Fruit fly (Drosophila melanogaster) whole organism, prepupa: ENCODE measurements around the gene m.

Source experiments
- Blimp-1 ChIP-seq: fragments of 200-800 bp; sonication (Bioruptor generic); optimal IDR thresholded peaks from 3 replicates; lab custom pipeline; 2017; ENCODE audit warnings: missing biosample characterization, missing genetic modification characterization, mild to moderate bottlenecking, moderate library complexity, missing genetic modification reagents
- CG10631 ChIP-seq: fragments of 200-800 bp; sonication (Bioruptor generic); optimal IDR thresholded peaks from 2 replicates; lab custom pipeline; 2016; ENCODE audit warnings: missing biosample characterization, missing genetic modification characterization
- CG10669 ChIP-seq: fragments of 200-800 bp; sonication (Bioruptor generic); optimal IDR thresholded peaks from 3 replicates; lab custom pipeline; 2018; ENCODE audit warnings: missing biosample characterization, mild to moderate bottlenecking, missing genetic modification characterization, moderate library complexity
- CG11294 ChIP-seq: fragments of 200-800 bp; sonication (Bioruptor generic); IDR thresholded peaks from 2 replicates; pipeline ENCODE4 v1.3.6; 2022; ENCODE audit warnings: missing biosample characterization, missing genetic modification characterization
- CG11762 ChIP-seq: fragments of 200-800 bp; sonication (Bioruptor generic); optimal IDR thresholded peaks from 3 replicates; lab custom pipeline; 2016; ENCODE audit warnings: missing biosample characterization, missing genetic modification characterization; ENCODE audit not compliant: insufficient read depth
- CG11902 ChIP-seq: fragments of 200-800 bp; sonication (Bioruptor generic); optimal IDR thresholded peaks from 3 replicates; lab custom pipeline; 2016; ENCODE audit warnings: missing biosample characterization, missing genetic modification characterization
- CG15336 ChIP-seq: fragments of 200-800 bp; sonication (Bioruptor generic); IDR thresholded peaks from 2 replicates; pipeline ENCODE4 v1.3.6; 2022; ENCODE audit warnings: missing biosample characterization, missing genetic modification characterization
- CG1621 ChIP-seq: fragments of 200-800 bp; sonication (Bioruptor generic); optimal IDR thresholded peaks from 3 replicates; lab custom pipeline; 2018; ENCODE audit warnings: missing biosample characterization, mild to moderate bottlenecking, missing genetic modification characterization
- CG16779 ChIP-seq: fragments of 200-800 bp; sonication (Bioruptor generic); optimal IDR thresholded peaks from 3 replicates; lab custom pipeline; 2017; ENCODE audit warnings: missing biosample characterization, mild to moderate bottlenecking, missing genetic modification characterization
- CG31627 ChIP-seq: fragments of 200-800 bp; sonication (Bioruptor generic); optimal IDR thresholded peaks from 3 replicates; lab custom pipeline; 2016; ENCODE audit warnings: missing biosample characterization, missing genetic modification characterization
- CG32006 ChIP-seq: fragments of 200-800 bp; sonication (Bioruptor generic); optimal IDR thresholded peaks from 3 replicates; lab custom pipeline; 2017; ENCODE audit warnings: missing biosample characterization, mild to moderate bottlenecking, missing genetic modification characterization
- CG34406 ChIP-seq: fragments of 200-800 bp; sonication (Bioruptor generic); optimal IDR thresholded peaks from 3 replicates; lab custom pipeline; 2016; ENCODE audit warnings: missing biosample characterization, missing genetic modification characterization
- CG6163 ChIP-seq: fragments of 200-800 bp; sonication (Bioruptor generic); IDR thresholded peaks from 3 replicates; pipeline ENCODE4 v1.3.6; 2022; ENCODE audit warnings: missing biosample characterization, missing genetic modification characterization
- CG6276 ChIP-seq: fragments of 200-800 bp; sonication (Bioruptor generic); optimal IDR thresholded peaks from 2 replicates; lab custom pipeline; 2017; ENCODE audit warnings: missing biosample characterization, mild to moderate bottlenecking, missing genetic modification characterization
- CG6792 ChIP-seq: fragments of 200-800 bp; sonication (Bioruptor generic); optimal IDR thresholded peaks from 3 replicates; lab custom pipeline; 2016; ENCODE audit warnings: missing biosample characterization, missing genetic modification characterization
- CG6808 ChIP-seq: fragments of 200-800 bp; sonication (Bioruptor generic); optimal IDR thresholded peaks from 3 replicates; lab custom pipeline; 2017; ENCODE audit warnings: missing biosample characterization, missing genetic modification characterization, mild to moderate bottlenecking, moderate library complexity, missing genetic modification reagents
- CG6854 ChIP-seq: fragments of 200-800 bp; sonication (Bioruptor generic); optimal IDR thresholded peaks from 2 replicates; lab custom pipeline; 2017; ENCODE audit warnings: missing biosample characterization, mild to moderate bottlenecking, missing genetic modification characterization
- CG8119 ChIP-seq: fragments of 200-800 bp; sonication (Bioruptor generic); IDR thresholded peaks from 3 replicates; pipeline ENCODE4 v1.3.6; 2022; ENCODE audit warnings: missing biosample characterization, missing genetic modification characterization
- CG8319 ChIP-seq: fragments of 200-800 bp; sonication (Bioruptor generic); optimal IDR thresholded peaks from 3 replicates; lab custom pipeline; 2016; ENCODE audit warnings: missing biosample characterization, missing genetic modification characterization
- CG9139 ChIP-seq: fragments of 200-800 bp; sonication (Bioruptor generic); optimal IDR thresholded peaks from 3 replicates; lab custom pipeline; 2017; ENCODE audit warnings: missing biosample characterization, mild to moderate bottlenecking, missing genetic modification characterization
- Eip78C ChIP-seq: fragments of 200-800 bp; sonication (Bioruptor generic); peaks from one replicate; lab custom pipeline; 2016; ENCODE audit warnings: missing biosample characterization, missing genetic modification characterization
- Ets21C ChIP-seq: fragments of 200-800 bp; sonication (Bioruptor generic); optimal IDR thresholded peaks from 3 replicates; lab custom pipeline; 2016; ENCODE audit warnings: missing biosample characterization, missing genetic modification characterization
- Ets96B ChIP-seq: fragments of 200-800 bp; optimal IDR thresholded peaks from 2 replicates; lab custom pipeline; 2019; ENCODE audit warnings: missing biosample characterization, mild to moderate bottlenecking, missing genetic modification characterization, moderate library complexity
- Gug ChIP-seq: fragments of 200-800 bp; sonication (Bioruptor generic); IDR thresholded peaks from 2 replicates; pipeline ENCODE4 v1.3.6; 2022; ENCODE audit warnings: missing biosample characterization, missing genetic modification characterization
- Hr38 ChIP-seq: sonication (Bioruptor generic); optimal IDR thresholded peaks from 2 replicates; lab custom pipeline; 2016; ENCODE audit warnings: missing biosample characterization, missing genetic modification characterization
- Lpt ChIP-seq: fragments of 200-800 bp; sonication (Bioruptor generic); optimal IDR thresholded peaks from 3 replicates; lab custom pipeline; 2016; ENCODE audit warnings: missing biosample characterization, missing genetic modification characterization
- Met ChIP-seq: fragments of 200-800 bp; sonication (Bioruptor generic); optimal IDR thresholded peaks from 3 replicates; lab custom pipeline; 2016; ENCODE audit warnings: missing biosample characterization, missing genetic modification characterization
- OdsH ChIP-seq: fragments of 200-800 bp; sonication (Bioruptor generic); optimal IDR thresholded peaks from 3 replicates; lab custom pipeline; 2016; ENCODE audit warnings: missing biosample characterization, missing genetic modification characterization
- Smox ChIP-seq: fragments of 200-800 bp; sonication (Bioruptor generic); optimal IDR thresholded peaks from 3 replicates; lab custom pipeline; 2016; ENCODE audit warnings: missing biosample characterization, missing genetic modification characterization
- Sox14 ChIP-seq: fragments of 200-800 bp; sonication (Bioruptor generic); optimal IDR thresholded peaks from 3 replicates; lab custom pipeline; 2016; ENCODE audit warnings: missing biosample characterization, missing genetic modification characterization
- Sox15 ChIP-seq: fragments of 200-800 bp; sonication (Bioruptor generic); optimal IDR thresholded peaks from 3 replicates; lab custom pipeline; 2016; ENCODE audit warnings: missing biosample characterization, missing genetic modification characterization
- acj6 ChIP-seq: fragments of 200-800 bp; sonication (Bioruptor generic); optimal IDR thresholded peaks from 3 replicates; lab custom pipeline; 2016; ENCODE audit warnings: missing biosample characterization, missing genetic modification characterization
- cyc ChIP-seq: fragments of 200-800 bp; sonication (Bioruptor generic); optimal IDR thresholded peaks from 3 replicates; lab custom pipeline; 2016; ENCODE audit warnings: missing biosample characterization, missing genetic modification characterization
- dac ChIP-seq: fragments of 200-800 bp; sonication (Bioruptor generic); optimal IDR thresholded peaks from 2 replicates; lab custom pipeline; 2017; ENCODE audit warnings: missing biosample characterization, mild to moderate bottlenecking, missing genetic modification characterization
- dsx ChIP-seq: fragments of 200-800 bp; optimal IDR thresholded peaks from 3 replicates; lab custom pipeline; 2019; ENCODE audit warnings: missing biosample characterization, mild to moderate bottlenecking, missing genetic modification characterization, moderate library complexity; ENCODE audit not compliant: poor library complexity, severe bottlenecking
- esn ChIP-seq: fragments of 200-800 bp; sonication (Bioruptor generic); optimal IDR thresholded peaks from 2 replicates; lab custom pipeline; 2016; ENCODE audit warnings: missing biosample characterization, mild to moderate bottlenecking, missing genetic modification characterization, moderate library complexity
- fd85E ChIP-seq: fragments of 200-800 bp; sonication (Bioruptor generic); optimal IDR thresholded peaks from 3 replicates; lab custom pipeline; 2016; ENCODE audit warnings: missing biosample characterization, missing genetic modification characterization
- fkh ChIP-seq: fragments of 200-800 bp; sonication (Bioruptor generic); optimal IDR thresholded peaks from 3 replicates; lab custom pipeline; 2017; ENCODE audit warnings: missing biosample characterization, mild to moderate bottlenecking, missing genetic modification characterization, moderate library complexity
- lz ChIP-seq: fragments of 200-800 bp; sonication (Bioruptor generic); optimal IDR thresholded peaks from 3 replicates; lab custom pipeline; 2016; ENCODE audit warnings: missing biosample characterization, missing genetic modification characterization
- net ChIP-seq: fragments of 200-800 bp; sonication (Bioruptor generic); optimal IDR thresholded peaks from 3 replicates; lab custom pipeline; 2016; ENCODE audit warnings: missing biosample characterization, missing genetic modification characterization
- pdm3 ChIP-seq: fragments of 200-800 bp; sonication (Bioruptor generic); optimal IDR thresholded peaks from 3 replicates; lab custom pipeline; 2016; ENCODE audit warnings: missing biosample characterization, missing genetic modification characterization
- salr ChIP-seq, 2 experiments: fragments of 200-800 bp; sonication (Bioruptor generic); optimal IDR thresholded peaks; 3 replicates each; lab custom pipeline; 2016 to 2018; ENCODE audit warnings: missing biosample characterization in 2 of 2, missing genetic modification characterization in 2 of 2, mild to moderate bottlenecking in 1 of 2
- ss ChIP-seq, 2 experiments: fragments of 200-800 bp; sonication (Bioruptor generic); optimal IDR thresholded peaks; 2 replicates in 1 of 2; 3 replicates in 1 of 2; lab custom pipeline; 2017 to 2018; ENCODE audit warnings: mild to moderate bottlenecking in 2 of 2, missing biosample characterization in 2 of 2, missing genetic modification characterization in 2 of 2, moderate library complexity in 1 of 2
- svp ChIP-seq: fragments of 200-800 bp; sonication (Bioruptor generic); peaks from one replicate; lab custom pipeline; 2016; ENCODE audit warnings: missing biosample characterization, missing genetic modification characterization
- topi ChIP-seq: fragments of 200-800 bp; sonication (Bioruptor generic); optimal IDR thresholded peaks from 3 replicates; lab custom pipeline; 2016; ENCODE audit warnings: missing biosample characterization, missing genetic modification characterization
- vri ChIP-seq: fragments of 200-800 bp; sonication (Bioruptor generic); optimal IDR thresholded peaks from 3 replicates; lab custom pipeline; 2016; ENCODE audit warnings: missing biosample characterization, mild to moderate bottlenecking, missing genetic modification characterization

The m gene

dm6 chrX:11788187-11788870 is 34.3 kb downstream of the m start (continued):
- TF ChIP-seq fkh (GFP tag; lab: Kevin White, UChicago): no peak
- peak; percentile 77 for TF ChIP-seq Lpt (GFP tag; lab: Kevin White, UChicago)
- peak; percentile 93 for TF ChIP-seq CG6163 (GFP tag; lab: Robert Waterston, UW)
- TF ChIP-seq CG11762 (GFP tag; lab: Kevin White, UChicago): peak; percentile 76
- peak; percentile 52 for TF ChIP-seq CG9139 (GFP tag; lab: Kevin White, UChicago)
- TF ChIP-seq CG11902 (GFP tag; lab: Kevin White, UChicago): peak; percentile 66
- peak; percentile 86 for TF ChIP-seq Met (GFP tag; lab: Kevin White, UChicago)
- TF ChIP-seq net (GFP tag; lab: Kevin White, UChicago): peak; percentile 82
- TF ChIP-seq cyc (GFP tag; lab: Kevin White, UChicago): peak; percentile 83
- peak; percentile 83 for TF ChIP-seq CG6792 (GFP tag; lab: Kevin White, UChicago)
- peak; percentile 81 for TF ChIP-seq Gug
- peak; percentile 87 for TF ChIP-seq topi (GFP tag; lab: Kevin White, UChicago)
- peak; percentile 88 for TF ChIP-seq acj6 (GFP tag; lab: Kevin White, UChicago)

DNA sequence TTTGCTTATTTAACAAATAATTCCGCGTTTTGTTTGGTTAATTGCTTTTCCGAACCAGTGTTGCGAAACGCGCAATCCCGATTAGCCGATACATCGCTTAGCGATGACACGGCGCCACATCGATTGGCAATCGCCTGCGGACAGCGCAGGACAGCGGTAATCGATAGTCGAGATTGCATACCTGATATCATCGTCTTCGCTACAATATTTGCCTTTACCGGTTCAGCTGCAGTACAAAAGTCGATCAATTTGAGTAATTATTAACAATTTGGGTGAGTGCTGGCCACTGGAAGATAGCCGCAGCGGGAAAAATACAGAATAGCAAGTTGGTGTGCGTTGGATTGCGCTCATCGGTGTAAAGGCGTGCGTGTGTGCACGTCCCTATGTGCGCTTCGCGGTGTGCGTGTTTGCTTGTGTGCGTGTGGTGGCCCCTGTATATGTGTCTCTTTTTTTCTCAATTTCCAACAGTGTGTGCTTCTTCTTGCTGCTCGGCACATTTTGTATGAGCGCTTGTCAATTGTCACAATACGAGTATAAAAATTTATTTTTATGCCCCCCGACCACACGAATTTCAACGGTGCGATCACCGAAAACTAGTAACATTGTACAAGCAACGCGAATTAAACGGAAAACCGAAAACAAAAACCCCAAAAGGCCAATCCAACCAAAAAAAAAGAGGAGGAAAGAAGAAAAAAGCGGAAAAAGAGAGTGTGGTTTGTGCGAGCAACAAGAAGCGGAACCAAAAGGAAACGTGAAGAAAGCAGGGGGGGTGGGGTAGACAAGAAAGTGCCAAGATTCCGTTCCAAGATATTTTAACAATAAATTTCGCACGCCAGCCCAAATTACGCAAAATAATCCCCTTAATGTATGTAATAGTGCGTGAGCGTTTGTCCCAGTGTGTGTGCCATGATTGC is 38.6 kb downstream of the m start, which contains the start of gene CkIIbeta:
Gene CkIIbeta (plus strand): TSS at position 119 of the 914 bp plus-strand sequence.
- TF ChIP-seq topi (GFP tag; lab: Kevin White, UChicago): peak; percentile 36
- TF ChIP-seq ss (GFP tag; optimal IDR thresholded peaks at IDR 0.05; lab: Kevin White, UChicago): peak; percentile 30 to 46
- peak; percentile 37 for TF ChIP-seq CG31627 (GFP tag; lab: Kevin White, UChicago)
- TF ChIP-seq Ets21C (GFP tag; lab: Kevin White, UChicago): no peak
- no peak for TF ChIP-seq CG10669 (GFP tag; lab: Kevin White, UChicago)
- peak; percentile 1 for TF ChIP-seq CG6276 (GFP tag; lab: Kevin White, UChicago)
- no peak for TF ChIP-seq Sox15 (GFP tag; lab: Kevin White, UChicago)
- no peak for TF ChIP-seq CG8319 (GFP tag; lab: Kevin White, UChicago)
- TF ChIP-seq Smox (GFP tag; lab: Kevin White, UChicago): no peak
- TF ChIP-seq CG6808: peak; percentile 22
- TF ChIP-seq fd85E (GFP tag; lab: Kevin White, UChicago): no peak
- peak; percentile 17; the same call in 1 of the 2 replicates for TF ChIP-seq CG15336
- TF ChIP-seq Blimp-1 (GFP tag; lab: Kevin White, UChicago): no peak
- TF ChIP-seq Ets96B (tag; lab: Kevin White, UChicago): no peak
- no peak for TF ChIP-seq CG32006
- TF ChIP-seq CG6854 (GFP tag; lab: Kevin White, UChicago): peak; percentile 3
- TF ChIP-seq dac (GFP tag; lab: Kevin White, UChicago): no peak
- TF ChIP-seq pdm3: no peak
- TF ChIP-seq net (GFP tag; lab: Kevin White, UChicago): no peak
- TF ChIP-seq dsx: peak; percentile 17
- no peak for TF ChIP-seq CG34406 (GFP tag; lab: Kevin White, UChicago)
- no peak for TF ChIP-seq CG8119 (GFP tag; lab: Robert Waterston, UW)
- no peak for TF ChIP-seq CG1621 (tag; lab: Kevin White, UChicago)
- peak; percentile 28 for TF ChIP-seq CG6792 (GFP tag; lab: Kevin White, UChicago)
- TF ChIP-seq vri: peak; percentile 1
- TF ChIP-seq svp (GFP tag; lab: Kevin White, UChicago): peak; percentile 66
- peak; percentile 1 for TF ChIP-seq CG10631 (GFP tag; lab: Kevin White, UChicago)
- peak; percentile 20 for TF ChIP-seq OdsH (GFP tag; lab: Kevin White, UChicago)
- TF ChIP-seq CG6163 (GFP tag; lab: Robert Waterston, UW): no peak
- TF ChIP-seq Hr38 (GFP tag; lab: Kevin White, UChicago): no peak
- TF ChIP-seq Sox14 (GFP tag; lab: Kevin White, UChicago): peak; percentile 44
- TF ChIP-seq salr (GFP tag; optimal IDR thresholded peaks at IDR 0.05; lab: Kevin White, UChicago): no peak
- TF ChIP-seq lz: peak; percentile 23
- TF ChIP-seq CG11294: no peak
- TF ChIP-seq CG9139 (GFP tag; lab: Kevin White, UChicago): peak; percentile 38
- TF ChIP-seq esn (GFP tag; lab: Kevin White, UChicago): peak; percentile 39
- TF ChIP-seq Eip78C: peak; percentile 83
- TF ChIP-seq CG16779 (tag; lab: Kevin White, UChicago): peak; percentile 31
